Worm (Caenorhabditis elegans): Measurements from ENCODE around the gene pcs-1.

Gene pcs-1

ce11 chrII:11547254-11547687, 30.3 kb downstream of the pcs-1 start, which contains the start of gene F54D5.7 (continued):
- TF ChIP-seq tbx-9 (tag; optimal IDR thresholded peaks at IDR 0.05; ENCODE audit: borderline replicate concordance): no peak
- TF ChIP-seq hsf-1 (GFP tag; IDR thresholded peaks at IDR 0.05): peak; percentile 74
- no peak for TF ChIP-seq nhr-120 (GFP tag; IDR thresholded peaks at IDR 0.05)
- TF ChIP-seq lin-35 (GFP tag; optimal IDR thresholded peaks at IDR 0.05): peak in 1 of 3 experiments; percentile 42
- TF ChIP-seq atf-7 (tag; optimal IDR thresholded peaks at IDR 0.05): peak; percentile 59
- TF ChIP-seq Y53G8AR.9 (GFP tag; conservative IDR thresholded peaks at IDR 0.05): peak; percentile 88
- peak; percentile 62 for TF ChIP-seq B0035.1 (tag; optimal IDR thresholded peaks at IDR 0.05)
- TF ChIP-seq mxl-1 (tag; optimal IDR thresholded peaks at IDR 0.05): peak; percentile 53
- TF ChIP-seq lag-1 (GFP tag; IDR thresholded peaks at IDR 0.05): no peak
- TF ChIP-seq snpc-4 (GFP tag; optimal IDR thresholded peaks at IDR 0.05): no peak
- TF ChIP-seq snpc-4 (tag; optimal IDR thresholded peaks at IDR 0.05): peak in 3 of 4 experiments; percentile 25 to 64 (median 51)
- TF ChIP-seq egl-18 (GFP tag; IDR thresholded peaks at IDR 0.05): no peak
- no peak for TF ChIP-seq ccch-3 (GFP tag; optimal IDR thresholded peaks at IDR 0.05)
- TF ChIP-seq sea-2 (GFP tag; IDR thresholded peaks at IDR 0.05): no peak
- TF ChIP-seq B0336.3 (GFP tag; IDR thresholded peaks at IDR 0.05): peak; percentile 91
- no peak for TF ChIP-seq ztf-6 (GFP tag; IDR thresholded peaks at IDR 0.05)
- no peak for TF ChIP-seq T26A5.8 (tag; optimal IDR thresholded peaks at IDR 0.05)
- TF ChIP-seq somi-1 (GFP tag; optimal IDR thresholded peaks at IDR 0.05): no peak

- TF ChIP-seq efl-1 (GFP tag; optimal IDR thresholded peaks at IDR 0.05) (no peak), ceh-91 (GFP tag; IDR thresholded peaks at IDR 0.05) (no peak), nfyb-1 (GFP tag; IDR thresholded peaks at IDR 0.05) (peak; percentile 38; the same call in 1 of the 2 replicates), dpff-1 (tag; optimal IDR thresholded peaks at IDR 0.05) (no peak), nhr-90 (tag; optimal IDR thresholded peaks at IDR 0.05) (no peak), lin-54 (GFP tag; optimal IDR thresholded peaks at IDR 0.05) (peak; percentile 1), lin-35 (GFP tag; optimal IDR thresholded peaks at IDR 0.05) (no peak), dpl-1 (GFP tag; optimal IDR thresholded peaks at IDR 0.05) (no peak), lin-26 (GFP tag; IDR thresholded peaks at IDR 0.05) (0 out of 2 replicates have a peak, but pooled peaks have one; percentile 12), let-607 (tag; optimal IDR thresholded peaks at IDR 0.05) (no peak), mel-28 (tag; optimal IDR thresholded peaks at IDR 0.05; ENCODE audit: borderline replicate concordance) (no peak), ceh-79 (tag; optimal IDR thresholded peaks at IDR 0.05) (no peak), zfh-2 (GFP tag; conservative IDR thresholded peaks at IDR 0.05) (peak; percentile 64), madf-8 (GFP tag; conservative IDR thresholded peaks at IDR 0.05) (no peak), ceh-40 (GFP tag; IDR thresholded peaks at IDR 0.05) (no peak), snpc-1.1 (tag; optimal IDR thresholded peaks at IDR 0.05; ENCODE audit: insufficient read depth) (no peak), C06A6.2 (GFP tag; conservative IDR thresholded peaks at IDR 0.05) (no peak)
These were observed 31.6 kb downstream of the pcs-1 start for ce11 chrII:11545952-11546325.

ce11 chrII:11545299-11545951, 32.1 kb downstream of the pcs-1 start, which contains the start of gene dnj-13:
dnj-13 (plus strand) TSS chrII:11545701.
- TF ChIP-seq ceh-40 (GFP tag; IDR thresholded peaks at IDR 0.05) (peak; percentile 86), F52B5.7 (tag; optimal IDR thresholded peaks at IDR 0.05) (peak; percentile 95), cebp-1 (GFP tag; IDR thresholded peaks at IDR 0.05) (peak; percentile 94), cebp-1 (tag; optimal IDR thresholded peaks at IDR 0.05) (peak; percentile 97), bed-1 (GFP tag; IDR thresholded peaks at IDR 0.05) (no peak), dpff-1 (tag; optimal IDR thresholded peaks at IDR 0.05) (peak; percentile 58), hlh-12 (tag; optimal IDR thresholded peaks at IDR 0.05) (no peak), lsl-1 (GFP tag; optimal IDR thresholded peaks at IDR 0.05) (peak; percentile 70), egl-44 (GFP tag; IDR thresholded peaks at IDR 0.05) (peak; percentile 89), madf-8 (GFP tag; conservative IDR thresholded peaks at IDR 0.05) (peak; percentile 77), Y79H2A.3 (GFP tag; conservative IDR thresholded peaks at IDR 0.05) (peak; percentile 85), hrde-1 (tag; optimal IDR thresholded peaks at IDR 0.05; ENCODE audit: borderline replicate concordance) (peak; percentile 14), tlf-1 (GFP tag; optimal IDR thresholded peaks at IDR 0.05) (peak; percentile 96), ceh-79 (tag; optimal IDR thresholded peaks at IDR 0.05) (peak; percentile 98), nhr-120 (GFP tag; IDR thresholded peaks at IDR 0.05) (no peak), repo-1 (tag; optimal IDR thresholded peaks at IDR 0.05) (peak; percentile 91), pha-4 (tag; optimal IDR thresholded peaks at IDR 0.05) (peak; percentile 41)
